Worm (Caenorhabditis elegans): Measurements from ENCODE around the gene F36A4.5.

F36A4.5 gene

DNA sequence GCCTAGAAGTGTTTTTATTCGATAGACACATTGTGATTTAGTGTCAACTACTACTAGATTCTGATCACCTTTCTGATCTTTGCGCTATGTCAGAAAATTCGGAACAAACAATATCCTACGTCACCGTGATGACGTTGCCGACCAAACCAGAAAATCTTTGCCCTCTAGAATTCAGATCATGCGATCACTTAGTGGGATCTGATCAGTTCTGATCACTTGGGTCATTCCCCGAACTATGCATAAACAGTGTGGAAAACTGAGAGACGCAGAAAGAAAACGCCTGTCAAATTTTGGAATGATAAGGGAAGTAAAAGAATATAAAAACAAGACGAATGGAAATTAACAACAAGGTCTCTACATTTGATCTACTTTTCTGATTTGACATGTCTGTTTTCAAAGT, 29.2 kb downstream of the F36A4.5 start, which contains the start of gene F15E6.3 (continued):
- TF ChIP-seq mxl-3 (GFP tag; optimal IDR thresholded peaks at IDR 0.05) (peak; percentile 29), ceh-28 (tag; optimal IDR thresholded peaks at IDR 0.05) (no peak), set-16 (GFP tag; IDR thresholded peaks at IDR 0.05) (no peak), lim-7 (GFP tag; IDR thresholded peaks at IDR 0.05) (no peak), ceh-44 (GFP tag; IDR thresholded peaks at IDR 0.05) (no peak), nhr-111 (GFP tag; optimal IDR thresholded peaks at IDR 0.05) (no peak), tra-1 (GFP tag; IDR thresholded peaks at IDR 0.05) (no peak), Y48G9A.11 (GFP tag; IDR thresholded peaks at IDR 0.05) (no peak), nhr-28 (tag; optimal IDR thresholded peaks at IDR 0.05) (peak; percentile 82), dpl-1 (GFP tag; optimal IDR thresholded peaks at IDR 0.05) (no peak), nhr-102 (tag; optimal IDR thresholded peaks at IDR 0.05) (peak; percentile 65), Y75B8A.6 (GFP tag; IDR thresholded peaks at IDR 0.05) (no peak), nhr-42 (GFP tag; IDR thresholded peaks at IDR 0.05) (no peak), rbr-2 (tag; optimal IDR thresholded peaks at IDR 0.05) (no peak), ama-1 (optimal IDR thresholded peaks at IDR 0.05) (no peak), ztf-7 (tag; optimal IDR thresholded peaks at IDR 0.05) (no peak), unc-39 (tag; optimal IDR thresholded peaks at IDR 0.05) (no peak), ceh-62 (tag; optimal IDR thresholded peaks at IDR 0.05) (no peak), pha-4 (GFP tag; IDR thresholded peaks at IDR 0.05) (no peak), pha-4 (tag; optimal IDR thresholded peaks at IDR 0.05) (no peak), nhr-77 (tag; optimal IDR thresholded peaks at IDR 0.05) (no peak), duxl-1 (tag; optimal IDR thresholded peaks at IDR 0.05; ENCODE audit: poor library complexity) (peak; percentile 26), lin-38 (GFP tag; IDR thresholded peaks at IDR 0.05) (no peak), nhr-237 (tag; optimal IDR thresholded peaks at IDR 0.05) (no peak), egl-43 (GFP tag; IDR thresholded peaks at IDR 0.05) (no peak), ceh-32 (tag; optimal IDR thresholded peaks at IDR 0.05; ENCODE audit: poor library complexity) (no peak), hmg-1.1 (GFP tag; IDR thresholded peaks at IDR 0.05) (no peak), hif-1 (tag; optimal IDR thresholded peaks at IDR 0.05) (no peak), ces-1 (GFP tag; optimal IDR thresholded peaks at IDR 0.05) (no peak), dmd-6 (GFP tag; IDR thresholded peaks at IDR 0.05) (peak; percentile 74), mdt-29 (GFP tag; IDR thresholded peaks at IDR 0.05) (no peak), F49E8.2 (tag; optimal IDR thresholded peaks at IDR 0.05; ENCODE audit: borderline replicate concordance) (no peak), Y5F2A.4 (GFP tag; optimal IDR thresholded peaks at IDR 0.05) (no peak), spr-1 (tag; optimal IDR thresholded peaks at IDR 0.05) (no peak), cey-2 (tag; optimal IDR thresholded peaks at IDR 0.05; ENCODE audit: borderline replicate concordance, insufficient read depth) (no peak)

DNA sequence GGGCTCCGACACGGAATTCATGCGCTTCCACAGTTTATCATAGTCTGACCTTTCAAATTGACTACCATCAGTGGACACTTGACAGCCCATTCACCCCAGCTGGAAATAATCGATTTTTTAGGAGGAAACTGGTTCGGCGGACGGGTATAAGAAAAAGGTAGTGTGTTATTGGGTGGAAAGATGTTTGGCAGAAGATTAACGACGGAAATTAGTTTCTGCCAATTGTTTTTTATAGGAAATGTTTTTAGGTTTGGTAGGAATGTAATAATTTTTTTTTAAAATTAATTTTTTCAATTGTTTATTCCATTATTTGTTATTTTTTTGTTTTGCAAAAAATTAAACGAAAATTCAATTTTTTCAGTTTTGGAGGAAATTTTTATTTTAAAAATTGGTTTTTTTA, 33.7 kb downstream of the F36A4.5 start, which contains the start of gene F15E6.9:
F15E6.9 (minus strand) TSS at position 101 of the 400 bp plus-strand sequence.
- TF ChIP-seq pha-4 (GFP tag; IDR thresholded peaks at IDR 0.05) (no peak), pha-4 (tag; optimal IDR thresholded peaks at IDR 0.05) (no peak), lin-39 (tag; optimal IDR thresholded peaks at IDR 0.05) (no peak), D1046.2 (GFP tag; IDR thresholded peaks at IDR 0.05) (no peak), hif-1 (tag; optimal IDR thresholded peaks at IDR 0.05) (no peak), snpc-4 (tag; optimal IDR thresholded peaks at IDR 0.05) (no peak), mep-1 (tag; optimal IDR thresholded peaks at IDR 0.05) (no peak), F37D6.2 (tag; optimal IDR thresholded peaks at IDR 0.05) (no peak), F49E8.2 (tag; optimal IDR thresholded peaks at IDR 0.05; ENCODE audit: borderline replicate concordance) (no peak), ces-1 (GFP tag; optimal IDR thresholded peaks at IDR 0.05) (no peak), set-16 (GFP tag; IDR thresholded peaks at IDR 0.05) (no peak), rbr-2 (tag; optimal IDR thresholded peaks at IDR 0.05) (no peak), php-3 (GFP tag; IDR thresholded peaks at IDR 0.05) (no peak), zfp-2 (tag; optimal IDR thresholded peaks at IDR 0.05) (no peak), lir-3 (tag; optimal IDR thresholded peaks at IDR 0.05) (no peak), nhr-25 (tag; optimal IDR thresholded peaks at IDR 0.05; ENCODE audit: borderline replicate concordance, insufficient read depth) (no peak), ceh-32 (tag; optimal IDR thresholded peaks at IDR 0.05; ENCODE audit: poor library complexity) (no peak), ztf-7 (tag; optimal IDR thresholded peaks at IDR 0.05) (no peak)
